Worm (Caenorhabditis elegans) whole organism, young adult: ENCODE data around the gene trm-1.

Source experiments
- B0019.2 ChIP-seq: fragments of 200-800 bp; sonication (Bioruptor generic); conservative IDR thresholded peaks from 2 replicates; pipeline ENCODE4 v1.3.6; 2022; ENCODE audit warnings: missing genetic modification reagents, missing genetic modification characterization, missing compliant biosample characterization
- B0336.3 ChIP-seq: fragments of 200-800 bp; sonication (Bioruptor generic); IDR thresholded peaks from 2 replicates; pipeline ENCODE4 v1.3.6; 2022; ENCODE audit warnings: missing genetic modification characterization, missing compliant biosample characterization
- C06A6.2 ChIP-seq: fragments of 200-800 bp; sonication (Bioruptor generic); conservative IDR thresholded peaks from 2 replicates; pipeline ENCODE4 v1.3.6; 2022; ENCODE audit warnings: missing genetic modification characterization, missing compliant biosample characterization
- F10E7.11 ChIP-seq: sonication (generic microtip); optimal IDR thresholded peaks from 2 replicates; lab custom pipeline; 2017; ENCODE audit warnings: mild to moderate bottlenecking, missing genetic modification characterization, moderate library complexity, missing compliant biosample characterization
- F22D6.2 ChIP-seq: sonication (generic microtip); optimal IDR thresholded peaks from 2 replicates; lab custom pipeline; 2016; ENCODE audit warnings: mild to moderate bottlenecking, missing genetic modification characterization, missing compliant biosample characterization
- F37B4.10 ChIP-seq: fragments of 200-800 bp; sonication (Bioruptor generic); IDR thresholded peaks from 2 replicates; pipeline ENCODE4 v1.3.6; 2022; ENCODE audit warnings: missing genetic modification characterization, missing compliant biosample characterization
- F39B2.1 ChIP-seq: fragments of 200-800 bp; sonication (Bioruptor generic); IDR thresholded peaks from 2 replicates; pipeline ENCODE4 v1.3.6; 2022; ENCODE audit warnings: missing genetic modification reagents, missing genetic modification characterization, missing compliant biosample characterization
- F49E8.2 ChIP-seq: sonication (generic microtip); optimal IDR thresholded peaks from 3 replicates; lab custom pipeline; 2017; ENCODE audit warnings: missing genetic modification characterization, mild to moderate bottlenecking, missing compliant biosample characterization, antibody characterized with exemption, moderate library complexity; ENCODE audit not compliant: insufficient read depth
- F52B5.7 ChIP-seq: sonication (generic microtip); optimal IDR thresholded peaks from 2 replicates; lab custom pipeline; 2016; ENCODE audit warnings: mild to moderate bottlenecking, missing genetic modification characterization, missing compliant biosample characterization
- K12H6.12 ChIP-seq: fragments of 200-800 bp; sonication (Bioruptor generic); optimal IDR thresholded peaks from 2 replicates; lab custom pipeline; 2018; ENCODE audit warnings: mild to moderate bottlenecking, missing genetic modification characterization, missing compliant biosample characterization
- Y53G8AR.9 ChIP-seq: fragments of 200-800 bp; sonication (Bioruptor generic); conservative IDR thresholded peaks from 2 replicates; pipeline ENCODE4 v1.3.6; 2022; ENCODE audit warnings: missing genetic modification reagents, missing genetic modification characterization, missing compliant biosample characterization
- Y56A3A.18 ChIP-seq: fragments of 200-800 bp; sonication (Bioruptor generic); IDR thresholded peaks from 2 replicates; pipeline ENCODE4 v1.3.6; 2022; ENCODE audit warnings: missing genetic modification reagents, missing genetic modification characterization, missing compliant biosample characterization
- ZK185.1 ChIP-seq: sonication (generic microtip); optimal IDR thresholded peaks from 2 replicates; lab custom pipeline; 2016; ENCODE audit warnings: mild to moderate bottlenecking, missing genetic modification characterization, missing compliant biosample characterization; ENCODE audit not compliant: poor library complexity, severe bottlenecking
- atf-7 ChIP-seq: sonication (generic microtip); optimal IDR thresholded peaks from 2 replicates; lab custom pipeline; 2017; ENCODE audit warnings: mild to moderate bottlenecking, missing genetic modification characterization, missing compliant biosample characterization
- attf-5 ChIP-seq: fragments of 200-800 bp; sonication (Bioruptor generic); optimal IDR thresholded peaks from 2 replicates; lab custom pipeline; 2018; ENCODE audit warnings: mild to moderate bottlenecking, missing genetic modification characterization, missing compliant biosample characterization
- ccch-3 ChIP-seq: fragments of 200-800 bp; sonication (Bioruptor generic); optimal IDR thresholded peaks from 2 replicates; lab custom pipeline; 2018; ENCODE audit warnings: mild to moderate bottlenecking, missing genetic modification characterization, missing compliant biosample characterization
- cebp-1 ChIP-seq, 2 experiments: fragments of 200-800 bp in 1 of 2; sonication (Bioruptor generic) in 1 of 2; sonication (generic microtip) in 1 of 2; IDR thresholded peaks in 1 of 2; optimal IDR thresholded peaks in 1 of 2; 2 replicates each; pipeline versions ENCODE4 v1.3.6 to Lab custom; 2017 to 2022; ENCODE audit warnings: missing compliant biosample characterization in 2 of 2, missing genetic modification characterization in 2 of 2, mild to moderate bottlenecking in 1 of 2, missing genetic modification reagents in 1 of 2, moderate library complexity in 1 of 2
- cebp-2 ChIP-seq: fragments of 200-800 bp; sonication (Bioruptor generic); IDR thresholded peaks from 2 replicates; pipeline ENCODE4 v1.3.6; 2022; ENCODE audit warnings: missing genetic modification characterization, missing compliant biosample characterization
- ceh-58 ChIP-seq: fragments of 200-800 bp; sonication (Bioruptor generic); IDR thresholded peaks from 2 replicates; pipeline ENCODE4 v1.3.6; 2022; ENCODE audit warnings: missing genetic modification characterization, missing compliant biosample characterization
- chd-7 ChIP-seq: sonication (generic microtip); optimal IDR thresholded peaks from 2 replicates; lab custom pipeline; 2016; ENCODE audit warnings: mild to moderate bottlenecking, missing genetic modification characterization, moderate library complexity, missing compliant biosample characterization
- die-1 ChIP-seq: sonication (generic microtip); optimal IDR thresholded peaks from 2 replicates; lab custom pipeline; 2016; ENCODE audit warnings: missing genotype, mild to moderate bottlenecking, missing genetic modification characterization, missing compliant biosample characterization
- dpl-1 ChIP-seq: fragments of 150-350 bp; optimal IDR thresholded peaks from 2 replicates; lab custom pipeline; 2014; ENCODE audit warnings: missing biosample characterization, missing genetic modification reagents, missing genetic modification characterization
- egrh-3 ChIP-seq: fragments of 200-800 bp; sonication (Bioruptor generic); IDR thresholded peaks from 2 replicates; pipeline ENCODE4 v1.3.6; 2022; ENCODE audit warnings: missing genetic modification reagents, missing genetic modification characterization, missing compliant biosample characterization
- ekl-4 ChIP-seq: fragments of 200-800 bp; sonication (Bioruptor generic); IDR thresholded peaks from 2 replicates; pipeline ENCODE4 v1.3.6; 2022; ENCODE audit warnings: missing genetic modification reagents, missing genetic modification characterization, missing compliant biosample characterization
- hmg-1.2 ChIP-seq: fragments of 200-800 bp; sonication (Bioruptor generic); IDR thresholded peaks from 2 replicates; pipeline ENCODE4 v1.3.6; 2022; ENCODE audit warnings: missing genetic modification reagents, missing genetic modification characterization, missing compliant biosample characterization
- lin-26 ChIP-seq: fragments of 200-800 bp; sonication (Bioruptor generic); IDR thresholded peaks from 2 replicates; pipeline ENCODE4 v1.3.6; 2022; ENCODE audit warnings: missing genetic modification reagents, missing genetic modification characterization, missing compliant biosample characterization
- lin-40 ChIP-seq: sonication (generic microtip); optimal IDR thresholded peaks from 2 replicates; lab custom pipeline; 2016; ENCODE audit warnings: missing genetic modification characterization, mild to moderate bottlenecking, missing compliant biosample characterization, missing genotype, missing genetic modification reagents
- lir-1 ChIP-seq: fragments of 200-800 bp; sonication (Bioruptor generic); conservative IDR thresholded peaks from 2 replicates; pipeline ENCODE4 v1.3.6; 2022; ENCODE audit warnings: missing genetic modification reagents, missing genetic modification characterization, missing compliant biosample characterization
- madf-3 ChIP-seq: fragments of 200-800 bp; sonication (Bioruptor generic); IDR thresholded peaks from 2 replicates; pipeline ENCODE4 v1.3.6; 2022; ENCODE audit warnings: missing genetic modification reagents, missing genetic modification characterization, missing compliant biosample characterization
- mcd-1 ChIP-seq: fragments of 200-800 bp; sonication (Bioruptor generic); IDR thresholded peaks from 2 replicates; pipeline ENCODE4 v1.3.6; 2022; ENCODE audit warnings: missing genetic modification reagents, missing genetic modification characterization, missing compliant biosample characterization
- mes-4 ChIP-seq: sonication (generic microtip); optimal IDR thresholded peaks from 2 replicates; lab custom pipeline; 2016; ENCODE audit warnings: missing genotype, missing genetic modification characterization, missing compliant biosample characterization
- mxl-1 ChIP-seq: sonication (generic microtip); optimal IDR thresholded peaks from 2 replicates; lab custom pipeline; 2016; ENCODE audit warnings: missing genetic modification characterization, missing compliant biosample characterization
- nfya-2 ChIP-seq: fragments of 200-800 bp; sonication (Bioruptor generic); IDR thresholded peaks from 2 replicates; pipeline ENCODE4 v1.3.6; 2022; ENCODE audit warnings: missing genetic modification reagents, missing genetic modification characterization, missing compliant biosample characterization
- nfyb-1 ChIP-seq: fragments of 200-800 bp; sonication (Bioruptor generic); IDR thresholded peaks from 2 replicates; pipeline ENCODE4 v1.3.6; 2022; ENCODE audit warnings: missing genetic modification reagents, missing genetic modification characterization, missing compliant biosample characterization
- nhr-27 ChIP-seq: fragments of 200-800 bp; sonication (Bioruptor generic); optimal IDR thresholded peaks from 2 replicates; lab custom pipeline; 2018; ENCODE audit warnings: mild to moderate bottlenecking, missing genetic modification characterization, moderate library complexity, missing compliant biosample characterization
- nhr-80 ChIP-seq: sonication (generic microtip); optimal IDR thresholded peaks from 2 replicates; lab custom pipeline; 2016; ENCODE audit warnings: missing genetic modification characterization, missing compliant biosample characterization
- nhr-90 ChIP-seq: sonication (generic microtip); optimal IDR thresholded peaks from 2 replicates; lab custom pipeline; 2016; ENCODE audit warnings: missing genotype, mild to moderate bottlenecking, missing genetic modification characterization, missing compliant biosample characterization
- pbrm-1 ChIP-seq: fragments of 200-800 bp; sonication (Bioruptor generic); IDR thresholded peaks from 2 replicates; pipeline ENCODE4 v1.3.6; 2022; ENCODE audit warnings: missing genetic modification reagents, missing genetic modification characterization, missing compliant biosample characterization
- pha-4 ChIP-seq: fragments of 150-350 bp; sonication (generic microtip); optimal IDR thresholded peaks from 2 replicates; lab custom pipeline; 2014; ENCODE audit warnings: missing biosample characterization, missing genetic modification reagents, missing genetic modification characterization
- rcor-1 ChIP-seq: fragments of 200-800 bp; sonication (Bioruptor generic); IDR thresholded peaks from 2 replicates; pipeline ENCODE4 v1.3.6; 2022; ENCODE audit warnings: missing genetic modification reagents, missing genetic modification characterization, missing compliant biosample characterization
- repo-1 ChIP-seq: sonication (generic microtip); optimal IDR thresholded peaks from 2 replicates; lab custom pipeline; 2017; ENCODE audit warnings: mild to moderate bottlenecking, missing genetic modification characterization, missing compliant biosample characterization
- sea-2 ChIP-seq: fragments of 200-800 bp; sonication (Bioruptor generic); IDR thresholded peaks from 2 replicates; pipeline ENCODE4 v1.3.6; 2022; ENCODE audit warnings: missing genetic modification characterization, missing compliant biosample characterization
- snpc-1.3 ChIP-seq: sonication (generic microtip); optimal IDR thresholded peaks from 2 replicates; lab custom pipeline; 2017; ENCODE audit warnings: missing genetic modification characterization, mild to moderate bottlenecking, missing compliant biosample characterization, antibody characterized with exemption, moderate library complexity, missing genotype, missing genetic modification reagents; ENCODE audit not compliant: insufficient read depth
- tbx-9 ChIP-seq: sonication (generic microtip); optimal IDR thresholded peaks from 2 replicates; lab custom pipeline; 2016; ENCODE audit warnings: borderline replicate concordance, missing genetic modification characterization, inconsistent platforms, missing compliant biosample characterization
- zim-3 ChIP-seq: sonication (generic microtip); optimal IDR thresholded peaks from 2 replicates; lab custom pipeline; 2017; ENCODE audit warnings: mild to moderate bottlenecking, missing genetic modification characterization, moderate library complexity, missing compliant biosample characterization
- ztf-25 ChIP-seq: fragments of 200-800 bp; sonication (Bioruptor generic); IDR thresholded peaks from 2 replicates; pipeline ENCODE4 v1.3.6; 2022; ENCODE audit warnings: missing genetic modification reagents, missing genetic modification characterization, missing compliant biosample characterization
- ztf-26 ChIP-seq: sonication (generic microtip); optimal IDR thresholded peaks from 2 replicates; lab custom pipeline; 2017; ENCODE audit warnings: missing genetic modification characterization, missing compliant biosample characterization

trm-1 gene

DNA sequence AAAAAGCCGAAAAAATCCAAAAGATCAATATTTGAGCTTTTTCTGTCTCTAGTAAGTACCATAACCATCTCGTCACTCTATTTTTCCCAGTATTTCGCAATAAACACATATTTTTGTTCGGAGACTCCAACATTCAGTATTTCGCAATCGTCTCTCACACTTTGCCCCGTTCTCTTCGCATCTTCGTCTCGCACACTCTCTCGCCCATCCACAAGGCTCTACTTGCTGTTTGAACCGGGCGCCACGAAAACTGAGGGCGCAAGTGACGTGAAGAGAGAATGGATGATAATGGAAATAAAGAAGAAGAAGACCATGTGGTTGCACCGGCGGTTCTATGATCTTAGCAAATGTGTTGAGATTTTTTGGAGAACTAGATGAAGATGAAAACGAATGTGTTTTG is 14.7 kb upstream of the trm-1 start (continued):
- TF ChIP-seq ekl-4 (GFP tag; lab: Robert Waterston, UW) (0 out of 2 replicates have a peak, but pooled peaks have one; percentile 51), ztf-25 (GFP tag; lab: Robert Waterston, UW) (no peak), sea-2 (GFP tag; lab: Robert Waterston, UW) (no peak), Y53G8AR.9 (GFP tag; lab: Robert Waterston, UW) (0 out of 2 replicates have a peak, but pooled peaks have one; percentile 27), F49E8.2 (no peak), F22D6.2 (tag; lab: Kevin White, UChicago) (peak; percentile 19), die-1 (peak; percentile 35), ccch-3 (GFP tag; lab: Kevin White, UChicago) (no peak), ceh-58 (GFP tag; lab: Robert Waterston, UW) (no peak), F10E7.11 (no peak), mes-4 (tag; lab: Kevin White, UChicago) (no peak), lin-40 (tag; lab: Kevin White, UChicago) (peak; percentile 90), egrh-3 (GFP tag; lab: Robert Waterston, UW) (peak; percentile 38; the same call in 1 of the 2 replicates), hmg-1.2 (peak; percentile 96), B0019.2 (GFP tag; lab: Robert Waterston, UW) (no peak), mcd-1 (GFP tag; lab: Robert Waterston, UW) (peak; percentile 78), F39B2.1 (GFP tag; lab: Robert Waterston, UW) (no peak), repo-1 (peak; percentile 15), rcor-1 (GFP tag; lab: Robert Waterston, UW) (peak; percentile 57), pha-4 (tag; lab: Kevin White, UChicago) (peak; percentile 96), pbrm-1 (GFP tag; lab: Robert Waterston, UW) (peak; percentile 82), F37B4.10 (no peak), ztf-26 (tag; lab: Kevin White, UChicago) (peak; percentile 83), C06A6.2 (GFP tag; lab: Robert Waterston, UW) (peak; percentile 82), lir-1 (peak; percentile 20; the same call in 1 of the 2 replicates), K12H6.12 (tag; lab: Kevin White, UChicago) (peak; percentile 97), dpl-1 (no peak), atf-7 (tag; lab: Kevin White, UChicago) (peak; percentile 93), madf-3 (GFP tag; lab: Robert Waterston, UW) (no peak)

ce11 chrV:14197651-14198050 is 12.2 kb upstream of the trm-1 start:
- peak; percentile 83; the same call in 1 of the 2 replicates for TF ChIP-seq nfyb-1 (GFP tag; lab: Robert Waterston, UW)
- peak; percentile 9; the same call in 1 of the 2 replicates for TF ChIP-seq lin-26 (GFP tag; lab: Robert Waterston, UW)
- peak; percentile 34; the same call in 1 of the 2 replicates for TF ChIP-seq B0336.3 (GFP tag; lab: Robert Waterston, UW)
- TF ChIP-seq nhr-80 (tag; lab: Kevin White, UChicago): peak; percentile 33
- peak; percentile 44 for TF ChIP-seq F52B5.7 (tag; lab: Kevin White, UChicago)
- TF ChIP-seq snpc-1.3 (tag; lab: Kevin White, UChicago): peak; percentile 4
- TF ChIP-seq cebp-1 (GFP tag; IDR thresholded peaks at IDR 0.05; lab: Robert Waterston, UW): no peak
- peak; percentile 49 for TF ChIP-seq cebp-1 (tag; optimal IDR thresholded peaks at IDR 0.05; lab: Kevin White, UChicago)
- peak; percentile 78 for TF ChIP-seq chd-7 (tag; lab: Kevin White, UChicago)
- peak; percentile 39; the same call in 1 of the 2 replicates for TF ChIP-seq Y56A3A.18
- peak; percentile 31; the same call in 1 of the 2 replicates for TF ChIP-seq C06A6.2 (GFP tag; lab: Robert Waterston, UW)
- TF ChIP-seq attf-5 (GFP tag; lab: Kevin White, UChicago): peak; percentile 39
- TF ChIP-seq lin-40 (tag; lab: Kevin White, UChicago): peak; percentile 31
- TF ChIP-seq Y53G8AR.9 (GFP tag; lab: Robert Waterston, UW): peak; percentile 60; the same call in 1 of the 2 replicates
- 0 out of 2 replicates have a peak, but pooled peaks have one; percentile 10 for TF ChIP-seq mcd-1 (GFP tag; lab: Robert Waterston, UW)
- TF ChIP-seq ztf-25 (GFP tag; lab: Robert Waterston, UW): 0 out of 2 replicates have a peak, but pooled peaks have one; percentile 23
- no peak for TF ChIP-seq mxl-1 (tag; lab: Kevin White, UChicago)
- no peak for TF ChIP-seq nhr-90 (tag; lab: Kevin White, UChicago)
- peak; percentile 50 for TF ChIP-seq ZK185.1 (tag; lab: Kevin White, UChicago)
- 0 out of 2 replicates have a peak, but pooled peaks have one; percentile 16 for TF ChIP-seq cebp-2 (GFP tag; lab: Robert Waterston, UW)
- peak; percentile 19 for TF ChIP-seq zim-3
- no peak for TF ChIP-seq tbx-9
- TF ChIP-seq nfya-2 (GFP tag; lab: Robert Waterston, UW): no peak
- TF ChIP-seq ccch-3 (GFP tag; lab: Kevin White, UChicago): no peak
- 0 out of 2 replicates have a peak, but pooled peaks have one; percentile 9 for TF ChIP-seq hmg-1.2
- no peak for TF ChIP-seq nhr-27 (tag; lab: Kevin White, UChicago)
